Fruit fly (Drosophila melanogaster) whole organism, embryonic: Measurements from ENCODE around the gene CG43203.

Source experiments
- Abd-B ChIP-seq: fragments of 200-800 bp; sonication (Bioruptor generic); optimal IDR thresholded peaks from 2 replicates; lab custom pipeline; 2018; ENCODE audit warnings: missing biosample characterization, mild to moderate bottlenecking, missing genetic modification characterization, moderate library complexity
- B-H1 ChIP-seq: fragments of 200-800 bp; sonication (Bioruptor generic); IDR thresholded peaks from 3 replicates; pipeline ENCODE4 v1.3.6; 2022; ENCODE audit warnings: missing biosample characterization, missing genetic modification characterization
- CG1024 ChIP-seq: fragments of 200-800 bp; sonication (Bioruptor generic); IDR thresholded peaks from 2 replicates; pipeline ENCODE4 v1.3.6; 2022; ENCODE audit warnings: missing biosample characterization, missing genetic modification characterization
- CG10274 ChIP-seq: fragments of 200-800 bp; sonication (Bioruptor generic); optimal IDR thresholded peaks from 3 replicates; lab custom pipeline; 2017; ENCODE audit warnings: missing biosample characterization, mild to moderate bottlenecking, missing genetic modification characterization
- CG11456 ChIP-seq: fragments of 200-800 bp; sonication (Bioruptor generic); IDR thresholded peaks from 3 replicates; pipeline ENCODE4 v1.3.6; 2022; ENCODE audit warnings: missing biosample characterization, missing genetic modification characterization
- CG11695 ChIP-seq: fragments of 200-800 bp; sonication (Bioruptor generic); IDR thresholded peaks from 3 replicates; pipeline ENCODE4 v1.3.6; 2022; ENCODE audit warnings: missing biosample characterization, missing genetic modification characterization
- CG13624 ChIP-seq: fragments of 200-800 bp; sonication (Bioruptor generic); optimal IDR thresholded peaks from 2 replicates; lab custom pipeline; 2016; ENCODE audit warnings: missing biosample characterization, missing genetic modification characterization
- CG13894 ChIP-seq: fragments of 200-800 bp; sonication (Bioruptor generic); optimal IDR thresholded peaks from 3 replicates; lab custom pipeline; 2018; ENCODE audit warnings: missing biosample characterization, mild to moderate bottlenecking, missing genetic modification characterization, moderate library complexity
- CG14014 ChIP-seq: fragments of 200-800 bp; sonication (Bioruptor generic); IDR thresholded peaks from 2 replicates; pipeline ENCODE4 v1.3.6; 2022; ENCODE audit warnings: missing biosample characterization, missing genetic modification characterization
- CG15073 ChIP-seq: fragments of 200-800 bp; sonication (Bioruptor generic); optimal IDR thresholded peaks from 2 replicates; lab custom pipeline; 2016; ENCODE audit warnings: missing biosample characterization, missing genetic modification characterization
- CG1602 ChIP-seq: fragments of 200-800 bp; sonication (Bioruptor generic); optimal IDR thresholded peaks from 3 replicates; lab custom pipeline; 2016; ENCODE audit warnings: missing biosample characterization, missing genetic modification characterization
- CG17186 ChIP-seq: fragments of 200-800 bp; sonication (Bioruptor generic); optimal IDR thresholded peaks from 3 replicates; lab custom pipeline; 2017; ENCODE audit warnings: missing biosample characterization, missing genetic modification reagents, missing genetic modification characterization
- CG17385 ChIP-seq: fragments of 200-800 bp; sonication (Bioruptor generic); optimal IDR thresholded peaks from 3 replicates; lab custom pipeline; 2018; ENCODE audit warnings: missing biosample characterization, mild to moderate bottlenecking, missing genetic modification characterization
- CG2875 ChIP-seq: fragments of 200-800 bp; sonication (Bioruptor generic); optimal IDR thresholded peaks from 2 replicates; lab custom pipeline; 2017; ENCODE audit warnings: missing biosample characterization, mild to moderate bottlenecking, missing genetic modification characterization, missing genetic modification reagents
- CG30020 ChIP-seq: fragments of 200-800 bp; optimal IDR thresholded peaks from 2 replicates; lab custom pipeline; 2019; ENCODE audit warnings: missing biosample characterization, mild to moderate bottlenecking, missing genetic modification characterization, moderate library complexity
- CG30431 ChIP-seq: fragments of 200-800 bp; sonication (Bioruptor generic); optimal IDR thresholded peaks from 2 replicates; lab custom pipeline; 2017; ENCODE audit warnings: missing biosample characterization, missing genetic modification characterization
- CG31365 ChIP-seq: fragments of 200-800 bp; sonication (Bioruptor generic); optimal IDR thresholded peaks from 2 replicates; lab custom pipeline; 2018; ENCODE audit warnings: missing biosample characterization, mild to moderate bottlenecking, missing genetic modification characterization
- CG31388 ChIP-seq: fragments of 200-800 bp; sonication (Bioruptor generic); optimal IDR thresholded peaks from 2 replicates; lab custom pipeline; 2016; ENCODE audit warnings: missing biosample characterization, missing genetic modification characterization
- CG33557 ChIP-seq: fragments of 200-800 bp; sonication (Bioruptor generic); optimal IDR thresholded peaks from 2 replicates; lab custom pipeline; 2019; ENCODE audit warnings: missing biosample characterization, mild to moderate bottlenecking, missing genetic modification characterization, moderate library complexity
- CG34376 ChIP-seq: fragments of 200-800 bp; sonication (Bioruptor generic); optimal IDR thresholded peaks from 2 replicates; lab custom pipeline; 2018; ENCODE audit warnings: missing biosample characterization, mild to moderate bottlenecking, missing genetic modification characterization
- CG34422 ChIP-seq: fragments of 200-800 bp; sonication (Bioruptor generic); IDR thresholded peaks from 3 replicates; pipeline ENCODE4 v1.3.6; 2022; ENCODE audit warnings: missing biosample characterization, missing genetic modification characterization
- CG3847 ChIP-seq: fragments of 200-800 bp; sonication (Bioruptor generic); IDR thresholded peaks from 2 replicates; pipeline ENCODE4 v1.3.6; 2022; ENCODE audit warnings: missing biosample characterization, missing genetic modification characterization
- CG4617 ChIP-seq: fragments of 200-800 bp; sonication (Bioruptor generic); optimal IDR thresholded peaks from 3 replicates; lab custom pipeline; 2016; ENCODE audit warnings: missing biosample characterization, missing genetic modification characterization, borderline replicate concordance
- CG8765 ChIP-seq: fragments of 200-800 bp; sonication (Bioruptor generic); IDR thresholded peaks from 2 replicates; pipeline ENCODE4 v1.3.6; 2022; ENCODE audit warnings: missing biosample characterization, missing genetic modification characterization
- E2f1 ChIP-seq: fragments of 200-800 bp; sonication (Bioruptor generic); IDR thresholded peaks from 2 replicates; pipeline ENCODE4 v1.3.6; 2022; ENCODE audit warnings: missing biosample characterization, missing genetic modification characterization
- Gsc ChIP-seq: fragments of 200-800 bp; sonication (Bioruptor generic); IDR thresholded peaks from 2 replicates; pipeline ENCODE4 v1.3.6; 2022; ENCODE audit warnings: missing biosample characterization, missing genetic modification characterization
- Gug ChIP-seq: fragments of 200-800 bp; sonication (Bioruptor generic); IDR thresholded peaks from 4 replicates; pipeline ENCODE4 v1.3.6; 2022; ENCODE audit warnings: missing biosample characterization, missing genetic modification characterization
- Optix ChIP-seq: fragments of 200-800 bp; sonication (Bioruptor generic); IDR thresholded peaks from 3 replicates; pipeline ENCODE4 v1.3.6; 2022; ENCODE audit warnings: missing biosample characterization, missing genetic modification characterization
- PHDP ChIP-seq: fragments of 200-800 bp; sonication (Bioruptor generic); optimal IDR thresholded peaks from 3 replicates; lab custom pipeline; 2018; ENCODE audit warnings: missing biosample characterization, mild to moderate bottlenecking, missing genetic modification characterization, moderate library complexity
- Sry-β ChIP-seq: fragments of 200-800 bp; sonication (Bioruptor generic); optimal IDR thresholded peaks from 2 replicates; lab custom pipeline; 2018; ENCODE audit warnings: missing biosample characterization, mild to moderate bottlenecking, missing genetic modification characterization, moderate library complexity
- Taf1 ChIP-seq: fragments of 200-800 bp; sonication (Bioruptor generic); IDR thresholded peaks from 2 replicates; pipeline ENCODE4 v1.3.6; 2022; ENCODE audit warnings: missing biosample characterization, missing genetic modification characterization
- Xrp1 ChIP-seq: fragments of 200-800 bp; sonication (Bioruptor generic); IDR thresholded peaks from 2 replicates; pipeline ENCODE4 v1.3.6; 2022; ENCODE audit warnings: missing biosample characterization, missing genetic modification characterization
- ac ChIP-seq: fragments of 200-800 bp; sonication (Bioruptor generic); optimal IDR thresholded peaks from 3 replicates; lab custom pipeline; 2017; ENCODE audit warnings: missing biosample characterization, mild to moderate bottlenecking, missing genetic modification characterization
- aop ChIP-seq: fragments of 200-800 bp; sonication (Bioruptor generic); IDR thresholded peaks from 2 replicates; pipeline ENCODE4 v1.3.6; 2022; ENCODE audit warnings: missing biosample characterization, missing genetic modification characterization
- btn ChIP-seq: fragments of 200-800 bp; sonication (Bioruptor generic); optimal IDR thresholded peaks from 2 replicates; lab custom pipeline; 2016; ENCODE audit warnings: missing biosample characterization, missing genetic modification characterization
- fd3F ChIP-seq: fragments of 200-800 bp; sonication (Bioruptor generic); optimal IDR thresholded peaks from 2 replicates; lab custom pipeline; 2018; ENCODE audit warnings: missing biosample characterization, mild to moderate bottlenecking, missing genetic modification characterization, moderate library complexity
- hbn ChIP-seq: fragments of 200-800 bp; sonication (Bioruptor generic); IDR thresholded peaks from 2 replicates; pipeline ENCODE4 v1.3.6; 2022; ENCODE audit warnings: missing biosample characterization, missing genetic modification characterization; ENCODE audit not compliant: partially characterized antibody
- hth ChIP-seq: fragments of >200 bp; optimal IDR thresholded peaks from 2 replicates; lab custom pipeline; 2017; ENCODE audit warnings: inconsistent platforms
- ken ChIP-seq: fragments of 200-800 bp; sonication (Bioruptor generic); IDR thresholded peaks from 3 replicates; pipeline ENCODE4 v1.3.6; 2022; ENCODE audit warnings: missing biosample characterization, missing genetic modification characterization
- lmd ChIP-seq: fragments of 200-800 bp; sonication (Bioruptor generic); IDR thresholded peaks from 2 replicates; pipeline ENCODE4 v1.3.6; 2022; ENCODE audit warnings: missing biosample characterization, missing genetic modification characterization
- nerfin-2 ChIP-seq: fragments of 200-800 bp; sonication (Bioruptor generic); IDR thresholded peaks from 2 replicates; pipeline ENCODE4 v1.3.6; 2022; ENCODE audit warnings: missing biosample characterization, missing genetic modification characterization; ENCODE audit not compliant: partially characterized antibody
- pan ChIP-seq, 4 experiments: fragments of >200 bp in 3 of 4; fragments of 200-800 bp in 1 of 4; sonication (Bioruptor generic) in 1 of 4; optimal IDR thresholded peaks in 3 of 4; IDR thresholded peaks in 1 of 4; 2 replicates each; pipeline versions ENCODE4 v1.3.6 to Lab custom; 2017 to 2022; ENCODE audit warnings: missing biosample characterization in 2 of 4, missing genetic modification characterization in 2 of 4, mixed read lengths in 1 of 4
- pb ChIP-seq: fragments of 200-800 bp; sonication (Bioruptor generic); optimal IDR thresholded peaks from 3 replicates; lab custom pipeline; 2016; ENCODE audit warnings: missing biosample characterization, missing genetic modification characterization
- pnt ChIP-seq: fragments of 200-800 bp; sonication (Bioruptor generic); optimal IDR thresholded peaks from 3 replicates; lab custom pipeline; 2016; ENCODE audit warnings: missing biosample characterization, missing genetic modification characterization
- sens-2 ChIP-seq: fragments of 200-800 bp; sonication (Bioruptor generic); IDR thresholded peaks from 2 replicates; pipeline ENCODE4 v1.3.6; 2022; ENCODE audit warnings: missing biosample characterization, missing genetic modification characterization
- seq ChIP-seq: fragments of 200-800 bp; sonication (Bioruptor generic); IDR thresholded peaks from 2 replicates; pipeline ENCODE4 v1.3.6; 2022; ENCODE audit warnings: missing biosample characterization, missing genetic modification characterization
- sr ChIP-seq: fragments of 200-800 bp; sonication (Bioruptor generic); IDR thresholded peaks from 3 replicates; pipeline ENCODE4 v1.3.6; 2022; ENCODE audit warnings: missing biosample characterization, missing genetic modification characterization
- stwl ChIP-seq: fragments of 200-800 bp; sonication (Bioruptor generic); optimal IDR thresholded peaks from 3 replicates; lab custom pipeline; 2018; ENCODE audit warnings: missing biosample characterization, mild to moderate bottlenecking, missing genetic modification characterization, moderate library complexity
- tup ChIP-seq: fragments of 200-800 bp; sonication (Bioruptor generic); optimal IDR thresholded peaks from 2 replicates; lab custom pipeline; 2016; ENCODE audit warnings: missing biosample characterization, mild to moderate bottlenecking, missing genetic modification characterization, moderate library complexity
- wor ChIP-seq: fragments of 200-800 bp; sonication (Bioruptor generic); IDR thresholded peaks from 2 replicates; pipeline ENCODE4 v1.3.6; 2022; ENCODE audit warnings: missing biosample characterization, missing genetic modification characterization
- z ChIP-seq: fragments of 200-800 bp; sonication (Bioruptor generic); IDR thresholded peaks from 3 replicates; pipeline ENCODE4 v1.3.6; 2022; ENCODE audit warnings: missing biosample characterization, missing genetic modification characterization

The CG43203 gene

DNA sequence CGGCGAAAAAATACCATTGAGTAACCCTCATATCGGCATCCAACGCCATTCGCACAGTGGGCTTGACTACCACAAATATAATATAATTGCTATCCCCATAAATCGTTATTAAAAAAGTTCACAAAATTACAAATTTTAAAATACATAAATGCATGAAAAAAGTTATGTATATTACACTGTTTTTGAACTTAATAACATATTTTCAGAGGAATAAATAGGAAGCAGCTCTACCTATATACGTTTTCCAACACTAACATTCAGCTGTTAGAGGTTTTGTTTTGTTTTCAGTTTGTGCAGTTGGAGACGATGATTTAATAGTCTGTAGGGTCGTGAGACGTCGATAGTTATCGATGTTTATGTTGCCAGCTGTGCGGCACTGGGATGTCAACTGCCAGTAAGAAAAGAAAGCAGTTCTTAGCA lies 49.3 kb downstream of the CG43203 start, which contains the start of the genes Ino80 and Aptx (continued):
- TF ChIP-seq CG34376 (peak; percentile 73), tup (GFP tag; lab: Kevin White, UChicago) (peak; percentile 83), hbn (GFP tag; lab: Robert Waterston, UW) (peak; percentile 82), CG2875 (GFP tag; lab: Kevin White, UChicago) (peak; percentile 69), CG3847 (GFP tag; lab: Robert Waterston, UW) (peak; percentile 97), CG31365 (tag; lab: Kevin White, UChicago) (peak; percentile 38), CG8765 (GFP tag; lab: Robert Waterston, UW) (peak; percentile 88), pb (peak; percentile 64), CG17186 (GFP tag; lab: Kevin White, UChicago) (peak; percentile 78), wor (GFP tag; lab: Robert Waterston, UW) (peak; percentile 89), Optix (GFP tag; lab: Robert Waterston, UW) (peak; percentile 80; the same call in 2 of the 3 replicates), Gug (GFP tag; lab: Robert Waterston, UW) (peak; percentile 90), CG30020 (tag; lab: Kevin White, UChicago) (peak; percentile 81), ken (GFP tag; lab: Robert Waterston, UW) (peak; percentile 93), CG14014 (peak; percentile 92), sr (GFP tag; lab: Robert Waterston, UW) (peak; percentile 49; the same call in 1 of the 3 replicates), stwl (tag; lab: Kevin White, UChicago) (peak; percentile 97), aop (GFP tag; lab: Robert Waterston, UW) (no peak), seq (GFP tag; lab: Robert Waterston, UW) (peak; percentile 91), CG4617 (GFP tag; lab: Kevin White, UChicago) (peak; percentile 85), Taf1 (GFP tag; lab: Robert Waterston, UW) (peak; percentile 86), nerfin-2 (peak; percentile 91), E2f1 (GFP tag; lab: Robert Waterston, UW) (peak; percentile 93), CG1024 (peak; percentile 78), Abd-B (GFP tag; lab: Kevin White, UChicago) (peak; percentile 98), sens-2 (GFP tag; lab: Robert Waterston, UW) (peak; percentile 83), pan (optimal IDR thresholded peaks at IDR 0.05; lab: Kevin White, UChicago) (no peak), pan (GFP tag; optimal IDR thresholded peaks at IDR 0.05 in 1 of 2, IDR thresholded peaks at IDR 0.05 in 1 of 2) (peak in 1 of 2 experiments; percentile 95), CG33557 (peak; percentile 89), CG15073 (GFP tag; lab: Kevin White, UChicago) (peak; percentile 73), Sry-β (GFP tag; lab: Kevin White, UChicago) (peak; percentile 37), CG17385 (GFP tag; lab: Kevin White, UChicago) (peak; percentile 85), z (GFP tag; lab: Robert Waterston, UW) (peak; percentile 49; the same call in 1 of the 3 replicates), fd3F (GFP tag; lab: Kevin White, UChicago) (peak; percentile 89), PHDP (tag; lab: Kevin White, UChicago) (no peak), CG31388 (peak; percentile 85), CG1602 (GFP tag; lab: Kevin White, UChicago) (peak; percentile 97), hth (no peak), btn (peak; percentile 62), B-H1 (peak; percentile 87), CG34422 (GFP tag; lab: Robert Waterston, UW) (peak; percentile 96), Gsc (GFP tag; lab: Robert Waterston, UW) (peak; percentile 75), CG11456 (peak; percentile 92), CG13894 (tag; lab: Kevin White, UChicago) (no peak), lmd (GFP tag; lab: Robert Waterston, UW) (peak; percentile 95), CG11695 (GFP tag; lab: Robert Waterston, UW) (peak; percentile 88), CG30431 (GFP tag; lab: Kevin White, UChicago) (peak; percentile 91), CG13624 (GFP tag; lab: Kevin White, UChicago) (peak; percentile 95), pnt (GFP tag; lab: Kevin White, UChicago) (peak; percentile 92), CG10274 (GFP tag; lab: Kevin White, UChicago) (peak; percentile 59), Xrp1 (GFP tag; lab: Robert Waterston, UW) (peak; percentile 97), ac (GFP tag; lab: Kevin White, UChicago) (peak; percentile 79)
